Fruit fly (Drosophila melanogaster) whole organism, embryonic: Measurements from ENCODE around the gene CG10513.
A peak's percentile ranks its signal among the peaks of the same experiment; 100 is the strongest.

Experiments
- CG1024 ChIP-seq: fragments of 200-800 bp; sonication (Bioruptor generic); IDR thresholded peaks from 2 replicates; pipeline ENCODE4 v1.3.6; 2022; ENCODE audit warnings: missing biosample characterization, missing genetic modification characterization
- CG10431 ChIP-seq: fragments of 200-800 bp; sonication (Bioruptor generic); optimal IDR thresholded peaks from 3 replicates; lab custom pipeline; 2018; ENCODE audit warnings: missing biosample characterization, mild to moderate bottlenecking, missing genetic modification characterization
- CG10543 ChIP-seq: fragments of 200-800 bp; sonication (Bioruptor generic); optimal IDR thresholded peaks from 3 replicates; lab custom pipeline; 2017; ENCODE audit warnings: missing biosample characterization, mild to moderate bottlenecking, missing genetic modification characterization, moderate library complexity
- CG11504 ChIP-seq: fragments of 200-800 bp; sonication (Bioruptor generic); optimal IDR thresholded peaks from 3 replicates; lab custom pipeline; 2019; ENCODE audit warnings: missing biosample characterization, mild to moderate bottlenecking, missing genetic modification characterization, moderate library complexity
- CG11695 ChIP-seq: fragments of 200-800 bp; sonication (Bioruptor generic); IDR thresholded peaks from 3 replicates; pipeline ENCODE4 v1.3.6; 2022; ENCODE audit warnings: missing biosample characterization, missing genetic modification characterization
- CG11696 ChIP-seq: fragments of 200-800 bp; sonication (Bioruptor generic); IDR thresholded peaks from 2 replicates; pipeline ENCODE4 v1.3.6; 2022; ENCODE audit warnings: missing biosample characterization, missing genetic modification characterization
- CG12219 ChIP-seq: fragments of 200-800 bp; sonication (Bioruptor generic); optimal IDR thresholded peaks from 3 replicates; lab custom pipeline; 2018; ENCODE audit warnings: missing biosample characterization, mild to moderate bottlenecking, missing genetic modification characterization
- CG12391 ChIP-seq: fragments of 200-800 bp; sonication (Bioruptor generic); optimal IDR thresholded peaks from 3 replicates; lab custom pipeline; 2018; ENCODE audit warnings: missing biosample characterization, mild to moderate bottlenecking, missing genetic modification characterization, moderate library complexity
- CG12659 ChIP-seq: fragments of 200-800 bp; sonication (Bioruptor generic); optimal IDR thresholded peaks from 3 replicates; lab custom pipeline; 2017; ENCODE audit warnings: mild to moderate bottlenecking, missing biosample characterization, missing genetic modification reagents, missing genetic modification characterization
- CG14965 ChIP-seq: fragments of 200-800 bp; sonication (Bioruptor generic); optimal IDR thresholded peaks from 2 replicates; lab custom pipeline; 2016; ENCODE audit warnings: missing biosample characterization, missing genetic modification characterization, borderline replicate concordance
- CG15696 ChIP-seq: fragments of 200-800 bp; sonication (Bioruptor generic); optimal IDR thresholded peaks from 2 replicates; lab custom pipeline; 2019; ENCODE audit warnings: missing biosample characterization, mild to moderate bottlenecking, missing genetic modification characterization, moderate library complexity
- CG17829 ChIP-seq: fragments of 200-800 bp; optimal IDR thresholded peaks from 2 replicates; lab custom pipeline; 2019; ENCODE audit warnings: missing biosample characterization, mild to moderate bottlenecking, missing genetic modification characterization, moderate library complexity
- CG18262 ChIP-seq: fragments of 200-800 bp; optimal IDR thresholded peaks from 3 replicates; lab custom pipeline; 2019; ENCODE audit warnings: missing biosample characterization, mild to moderate bottlenecking, missing genetic modification characterization, moderate library complexity
- CG2116 ChIP-seq: fragments of 200-800 bp; sonication (Bioruptor generic); optimal IDR thresholded peaks from 3 replicates; lab custom pipeline; 2018; ENCODE audit warnings: missing biosample characterization, mild to moderate bottlenecking, missing genetic modification characterization
- CG2199 ChIP-seq: fragments of 200-800 bp; sonication (Bioruptor generic); IDR thresholded peaks from 3 replicates; pipeline ENCODE4 v1.3.6; 2022; ENCODE audit warnings: missing biosample characterization, missing genetic modification characterization
- CG32772 ChIP-seq: fragments of 200-800 bp; sonication (Bioruptor generic); IDR thresholded peaks from 2 replicates; pipeline ENCODE4 v1.3.6; 2022; ENCODE audit warnings: missing biosample characterization, missing genetic modification characterization
- CG3407 ChIP-seq: fragments of 200-800 bp; sonication (Bioruptor generic); optimal IDR thresholded peaks from 2 replicates; lab custom pipeline; 2018; ENCODE audit warnings: missing biosample characterization, mild to moderate bottlenecking, missing genetic modification characterization
- CG6683 ChIP-seq: fragments of 200-800 bp; sonication (Bioruptor generic); optimal IDR thresholded peaks from 2 replicates; lab custom pipeline; 2017; ENCODE audit warnings: missing biosample characterization, mild to moderate bottlenecking, missing genetic modification characterization, missing genetic modification reagents
- CG6689 ChIP-seq: fragments of 200-800 bp; sonication (Bioruptor generic); IDR thresholded peaks from 2 replicates; pipeline ENCODE4 v1.3.6; 2022; ENCODE audit warnings: missing biosample characterization, missing genetic modification characterization
- CG6854 ChIP-seq: fragments of 200-800 bp; sonication (Bioruptor generic); optimal IDR thresholded peaks from 3 replicates; lab custom pipeline; 2017; ENCODE audit warnings: missing biosample characterization, mild to moderate bottlenecking, missing genetic modification characterization
- CG8388 ChIP-seq: fragments of 200-800 bp; sonication (Bioruptor generic); optimal IDR thresholded peaks from 2 replicates; lab custom pipeline; 2019; ENCODE audit warnings: missing biosample characterization, mild to moderate bottlenecking, missing genetic modification characterization, moderate library complexity
- CHES-1-like ChIP-seq: fragments of 200-800 bp; sonication (Bioruptor generic); optimal IDR thresholded peaks from 2 replicates; lab custom pipeline; 2016; ENCODE audit warnings: missing biosample characterization, missing genetic modification characterization
- Dek ChIP-seq: fragments of 200-800 bp; sonication (Bioruptor generic); optimal IDR thresholded peaks from 3 replicates; lab custom pipeline; 2019; ENCODE audit warnings: missing biosample characterization, mild to moderate bottlenecking, missing genetic modification characterization, moderate library complexity
- Dip2 ChIP-seq: fragments of 200-800 bp; sonication (Bioruptor generic); IDR thresholded peaks from 2 replicates; pipeline ENCODE4 v1.3.6; 2022; ENCODE audit warnings: missing biosample characterization, missing genetic modification characterization
- Hr51 ChIP-seq, 2 experiments: fragments of 200-800 bp; sonication (Bioruptor generic); optimal IDR thresholded peaks; 2 replicates in 1 of 2; 3 replicates in 1 of 2; lab custom pipeline; 2016 to 2018; ENCODE audit warnings: missing biosample characterization in 2 of 2, missing genetic modification characterization in 2 of 2, mild to moderate bottlenecking in 1 of 2, moderate library complexity in 1 of 2
- Kr ChIP-seq: fragments of 200-800 bp; sonication (Bioruptor generic); optimal IDR thresholded peaks from 2 replicates; lab custom pipeline; 2017; ENCODE audit warnings: missing biosample characterization, mild to moderate bottlenecking, missing genetic modification characterization
- Lhr ChIP-seq: fragments of 200-800 bp; sonication (Bioruptor generic); optimal IDR thresholded peaks from 3 replicates; lab custom pipeline; 2017; ENCODE audit warnings: mild to moderate bottlenecking, missing biosample characterization, missing genetic modification reagents, missing genetic modification characterization
- Med ChIP-seq: fragments of 200-800 bp; sonication (Bioruptor generic); peaks from one replicate; lab custom pipeline; 2016; ENCODE audit warnings: missing biosample characterization, missing genetic modification characterization, mild to moderate bottlenecking, inconsistent platforms, moderate library complexity
- Nf-YC ChIP-seq: fragments of 200-800 bp; optimal IDR thresholded peaks from 3 replicates; lab custom pipeline; 2019; ENCODE audit warnings: missing biosample characterization, mild to moderate bottlenecking, missing genetic modification characterization, moderate library complexity
- Opbp ChIP-seq: fragments of 200-800 bp; sonication (Bioruptor generic); IDR thresholded peaks from 3 replicates; pipeline ENCODE4 v1.3.6; 2022; ENCODE audit warnings: missing biosample characterization, missing genetic modification characterization; ENCODE audit not compliant: partially characterized antibody
- Ptx1 ChIP-seq: fragments of 200-800 bp; sonication (Bioruptor generic); IDR thresholded peaks from 2 replicates; pipeline ENCODE4 v1.3.6; 2022; ENCODE audit warnings: missing biosample characterization, missing genetic modification characterization
- ac ChIP-seq: fragments of 200-800 bp; sonication (Bioruptor generic); optimal IDR thresholded peaks from 3 replicates; lab custom pipeline; 2017; ENCODE audit warnings: missing biosample characterization, mild to moderate bottlenecking, missing genetic modification characterization
- bbx ChIP-seq: fragments of 200-800 bp; sonication (Bioruptor generic); IDR thresholded peaks from 2 replicates; pipeline ENCODE4 v1.3.6; 2022; ENCODE audit warnings: missing biosample characterization, missing genetic modification characterization; ENCODE audit not compliant: partially characterized antibody
- bowl ChIP-seq: fragments of 200-800 bp; sonication (Bioruptor generic); IDR thresholded peaks from 2 replicates; pipeline ENCODE4 v1.3.6; 2022; ENCODE audit warnings: missing biosample characterization, missing genetic modification characterization
- en ChIP-seq: fragments of 200-800 bp; sonication (Bioruptor generic); optimal IDR thresholded peaks from 2 replicates; lab custom pipeline; 2016; ENCODE audit warnings: missing biosample characterization, missing genetic modification characterization
- gcm2 ChIP-seq: fragments of 200-800 bp; sonication (Bioruptor generic); optimal IDR thresholded peaks from 2 replicates; lab custom pipeline; 2016; ENCODE audit warnings: missing biosample characterization, missing genetic modification characterization
- gfzf ChIP-seq: fragments of 200-800 bp; sonication (Bioruptor generic); optimal IDR thresholded peaks from 2 replicates; lab custom pipeline; 2016; ENCODE audit warnings: missing biosample characterization, mild to moderate bottlenecking, missing genetic modification characterization, moderate library complexity
- gsb-n ChIP-seq: fragments of 200-800 bp; sonication (Bioruptor generic); optimal IDR thresholded peaks from 3 replicates; lab custom pipeline; 2018; ENCODE audit warnings: missing biosample characterization, mild to moderate bottlenecking, missing genetic modification characterization
- ham ChIP-seq: fragments of 200-800 bp; sonication (Bioruptor generic); IDR thresholded peaks from 2 replicates; pipeline ENCODE4 v1.3.6; 2022; ENCODE audit warnings: missing biosample characterization, missing genetic modification characterization
- kah ChIP-seq: fragments of 200-800 bp; sonication (Bioruptor generic); optimal IDR thresholded peaks from 2 replicates; lab custom pipeline; 2018; ENCODE audit warnings: missing biosample characterization, mild to moderate bottlenecking, missing genetic modification characterization
- lov ChIP-seq, 2 experiments: fragments of 200-800 bp in 1 of 2; fragments of >200 bp in 1 of 2; sonication (Bioruptor generic) in 1 of 2; IDR thresholded peaks in 1 of 2; optimal IDR thresholded peaks in 1 of 2; 2 replicates in 1 of 2; 3 replicates in 1 of 2; pipeline versions ENCODE4 v1.3.6 to Lab custom; 2017 to 2022; ENCODE audit warnings: missing biosample characterization in 1 of 2, missing genetic modification characterization in 1 of 2
- pita ChIP-seq: fragments of 200-800 bp; sonication (Bioruptor generic); optimal IDR thresholded peaks from 2 replicates; lab custom pipeline; 2017; ENCODE audit warnings: missing biosample characterization, mild to moderate bottlenecking, missing genetic modification characterization
- prd ChIP-seq, 3 experiments: fragments of >200 bp in 2 of 3; fragments of 200-800 bp in 1 of 3; sonication (Bioruptor generic) in 1 of 3; optimal IDR thresholded peaks in 2 of 3; IDR thresholded peaks in 1 of 3; 2 replicates in 2 of 3; 3 replicates in 1 of 3; pipeline versions ENCODE4 v1.3.6 to Lab custom; 2017 to 2022; ENCODE audit warnings: missing biosample characterization in 1 of 3, missing genetic modification characterization in 1 of 3
- psq ChIP-seq: fragments of 200-800 bp; sonication (Bioruptor generic); optimal IDR thresholded peaks from 2 replicates; lab custom pipeline; 2017; ENCODE audit warnings: missing biosample characterization, missing genetic modification characterization
- repo ChIP-seq: fragments of 200-800 bp; sonication (Bioruptor generic); optimal IDR thresholded peaks from 2 replicates; lab custom pipeline; 2016; ENCODE audit warnings: missing biosample characterization, missing genetic modification characterization
- scrt ChIP-seq: fragments of 200-800 bp; sonication (Bioruptor generic); optimal IDR thresholded peaks from 2 replicates; lab custom pipeline; 2018; ENCODE audit warnings: missing biosample characterization, mild to moderate bottlenecking, missing genetic modification characterization, moderate library complexity
- stc ChIP-seq: fragments of 200-800 bp; sonication (Bioruptor generic); IDR thresholded peaks from 2 replicates; pipeline ENCODE4 v1.3.6; 2022; ENCODE audit warnings: missing biosample characterization, missing genetic modification characterization
- trem ChIP-seq: fragments of 200-800 bp; optimal IDR thresholded peaks from 3 replicates; lab custom pipeline; 2019; ENCODE audit warnings: missing biosample characterization, mild to moderate bottlenecking, missing genetic modification characterization, moderate library complexity
- vfl ChIP-seq: fragments of 200-800 bp; sonication (Bioruptor generic); optimal IDR thresholded peaks from 2 replicates; lab custom pipeline; 2016; ENCODE audit warnings: missing biosample characterization, missing genetic modification characterization

CG10513 gene

dm6 chr3R:25262322-25262761, 14.7 kb downstream of the CG10513 start, which contains the start of the genes Kdsr and CG11858 (continued):
- TF ChIP-seq CG15696 (tag; lab: Kevin White, UChicago): peak; percentile 42
- no peak for TF ChIP-seq CG2199 (GFP tag; lab: Robert Waterston, UW)
- peak; percentile 66 for TF ChIP-seq gfzf (GFP tag; lab: Kevin White, UChicago)
- TF ChIP-seq Lhr (GFP tag; lab: Kevin White, UChicago): peak; percentile 37
- TF ChIP-seq gcm2 (GFP tag; lab: Kevin White, UChicago): peak; percentile 28
- TF ChIP-seq ac (GFP tag; lab: Kevin White, UChicago): no peak
- no peak for TF ChIP-seq prd (optimal IDR thresholded peaks at IDR 0.05; lab: Kevin White, UChicago)
- peak; percentile 85 for TF ChIP-seq prd (GFP tag; IDR thresholded peaks at IDR 0.05; lab: Robert Waterston, UW)
- TF ChIP-seq CG6854 (GFP tag; lab: Kevin White, UChicago): no peak
- peak; percentile 62 for TF ChIP-seq CG18262 (tag; lab: Kevin White, UChicago)
- TF ChIP-seq CG14965 (GFP tag; lab: Kevin White, UChicago): no peak
- peak; percentile 9 for TF ChIP-seq psq
- no peak for TF ChIP-seq bowl (GFP tag; lab: Robert Waterston, UW)
- TF ChIP-seq lov (optimal IDR thresholded peaks at IDR 0.05; lab: Kevin White, UChicago): no peak
- 0 out of 3 replicates have a peak, but pooled peaks have one; percentile 63 for TF ChIP-seq lov (GFP tag; IDR thresholded peaks at IDR 0.05; lab: Robert Waterston, UW)
- peak; percentile 56 for TF ChIP-seq CG17829 (tag; lab: Kevin White, UChicago)
- peak; percentile 38 for TF ChIP-seq trem (tag; lab: Kevin White, UChicago)
- peak; percentile 52 for TF ChIP-seq Dek
- peak; percentile 66 for TF ChIP-seq CG12659 (GFP tag; lab: Kevin White, UChicago)
- TF ChIP-seq scrt (GFP tag; lab: Kevin White, UChicago): peak; percentile 33
- no peak for TF ChIP-seq pita (GFP tag; lab: Kevin White, UChicago)
- TF ChIP-seq CHES-1-like: peak; percentile 41
- TF ChIP-seq CG12391 (tag; lab: Kevin White, UChicago): peak; percentile 79
- TF ChIP-seq bbx (GFP tag; lab: Robert Waterston, UW): no peak
- peak; percentile 60 for TF ChIP-seq Nf-YC (tag; lab: Kevin White, UChicago)
- TF ChIP-seq Dip2: no peak
- TF ChIP-seq stc: 0 out of 2 replicates have a peak, but pooled peaks have one; percentile 10
- TF ChIP-seq CG11695 (GFP tag; lab: Robert Waterston, UW): no peak
- TF ChIP-seq CG11504 (tag; lab: Kevin White, UChicago): no peak
- no peak for TF ChIP-seq CG10431 (GFP tag; lab: Kevin White, UChicago)
- peak; percentile 63 for TF ChIP-seq CG2116 (GFP tag; lab: Kevin White, UChicago)
- no peak for TF ChIP-seq CG1024 (GFP tag; lab: Robert Waterston, UW)
- no peak for TF ChIP-seq Kr
- no peak for TF ChIP-seq repo (GFP tag; lab: Kevin White, UChicago)
- TF ChIP-seq CG12219: no peak
- peak; percentile 55 for TF ChIP-seq CG8388
- peak; percentile 63 for TF ChIP-seq CG6689 (GFP tag; lab: Robert Waterston, UW)
- no peak for TF ChIP-seq Opbp (GFP tag; lab: Robert Waterston, UW)
- TF ChIP-seq CG32772: peak; percentile 68
- TF ChIP-seq CG3407 (GFP tag; lab: Kevin White, UChicago): no peak
- TF ChIP-seq Hr51 (GFP tag; optimal IDR thresholded peaks at IDR 0.05; lab: Kevin White, UChicago): peak in 1 of 2 experiments; percentile 56
- TF ChIP-seq CG11696 (GFP tag; lab: Robert Waterston, UW): no peak
- peak; percentile 81 for TF ChIP-seq Ptx1 (GFP tag; lab: Robert Waterston, UW)
- TF ChIP-seq ham: no peak
- peak; percentile 59 for TF ChIP-seq CG10543 (GFP tag; lab: Kevin White, UChicago)
- peak; percentile 3 for TF ChIP-seq vfl (GFP tag; lab: Kevin White, UChicago)
- TF ChIP-seq gsb-n (tag; lab: Kevin White, UChicago): no peak
- peak; percentile 32 for TF ChIP-seq CG6683
- TF ChIP-seq kah (GFP tag; lab: Kevin White, UChicago): peak; percentile 1
- no peak for TF ChIP-seq en
- TF ChIP-seq Med: peak; percentile 95
